Worm (Caenorhabditis elegans): Measurements from ENCODE around the gene sri-78.

The sri-78 gene

ce11 chrII:3206423-3206989 is 21.5 kb downstream of the sri-78 start, which contains the start of the genes ZC239.20 and ZC239.21:
Gene ZC239.20 (minus strand): TSS chrII:3206523.
Gene ZC239.21 (plus strand): TSS chrII:3206939.
- TF ChIP-seq lin-13 (tag; optimal IDR thresholded peaks at IDR 0.05) (no peak), ham-2 (GFP tag; optimal IDR thresholded peaks at IDR 0.05) (no peak), elt-3 (tag; optimal IDR thresholded peaks at IDR 0.05) (no peak), mep-1 (tag; optimal IDR thresholded peaks at IDR 0.05) (no peak), sem-2 (GFP tag; optimal IDR thresholded peaks at IDR 0.05) (no peak), mab-5 (tag; optimal IDR thresholded peaks at IDR 0.05) (no peak), nhr-76 (tag; optimal IDR thresholded peaks at IDR 0.05) (no peak), snpc-4 (tag; optimal IDR thresholded peaks at IDR 0.05) (no peak), ceh-83 (GFP tag; optimal IDR thresholded peaks at IDR 0.05) (no peak), nhr-12 (tag; optimal IDR thresholded peaks at IDR 0.05) (no peak), bed-3 (GFP tag; optimal IDR thresholded peaks at IDR 0.05) (no peak), M03D4.4 (tag; optimal IDR thresholded peaks at IDR 0.05) (no peak), nhr-237 (tag; optimal IDR thresholded peaks at IDR 0.05) (no peak), lsy-2 (tag; optimal IDR thresholded peaks at IDR 0.05) (no peak), ces-1 (GFP tag; optimal IDR thresholded peaks at IDR 0.05) (no peak)

- TF ChIP-seq ham-2 (GFP tag; optimal IDR thresholded peaks at IDR 0.05) (no peak), mep-1 (tag; optimal IDR thresholded peaks at IDR 0.05) (no peak), mls-2 (tag; optimal IDR thresholded peaks at IDR 0.05) (no peak), zip-8 (tag; optimal IDR thresholded peaks at IDR 0.05) (no peak), unc-39 (tag; optimal IDR thresholded peaks at IDR 0.05) (no peak), nhr-237 (tag; optimal IDR thresholded peaks at IDR 0.05) (no peak)
These were observed 23.7 kb downstream of the sri-78 start, which contains the start of gene sdz-35 for ce11 chrII:3208679-3209078. Gene sdz-35 (minus strand): TSS chrII:3208779.

ce11 chrII:3209251-3209650 is 24.3 kb downstream of the sri-78 start, which contains the start of gene ZC239.6:
Gene ZC239.6 (plus strand): TSS chrII:3209631.
- TF ChIP-seq nhr-2 (tag; optimal IDR thresholded peaks at IDR 0.05), result no peak
- TF ChIP-seq nhr-76 (tag; optimal IDR thresholded peaks at IDR 0.05), result no peak
- TF ChIP-seq ceh-83 (GFP tag; optimal IDR thresholded peaks at IDR 0.05), result no peak
- TF ChIP-seq M03D4.4 (tag; optimal IDR thresholded peaks at IDR 0.05), result no peak
- TF ChIP-seq bed-3 (GFP tag; optimal IDR thresholded peaks at IDR 0.05), result no peak
- no peak for TF ChIP-seq mab-5 (tag; optimal IDR thresholded peaks at IDR 0.05)
- no peak for TF ChIP-seq tbx-8 (GFP tag; optimal IDR thresholded peaks at IDR 0.05)
- no peak for TF ChIP-seq unc-62 (GFP tag; optimal IDR thresholded peaks at IDR 0.05)
- TF ChIP-seq mls-2 (tag; optimal IDR thresholded peaks at IDR 0.05), result no peak
- no peak for TF ChIP-seq elt-1 (tag; optimal IDR thresholded peaks at IDR 0.05; ENCODE audit: borderline replicate concordance, insufficient read depth)
- no peak for TF ChIP-seq lin-32 (GFP tag; optimal IDR thresholded peaks at IDR 0.05)
- TF ChIP-seq sptf-1 (tag; optimal IDR thresholded peaks at IDR 0.05), result no peak
- TF ChIP-seq ceh-43 (GFP tag; optimal IDR thresholded peaks at IDR 0.05), result no peak
- no peak for TF ChIP-seq hlh-1 (tag; optimal IDR thresholded peaks at IDR 0.05)
- TF ChIP-seq blmp-1 (tag; optimal IDR thresholded peaks at IDR 0.05), result no peak
- no peak for TF ChIP-seq ztf-11 (tag; optimal IDR thresholded peaks at IDR 0.05)
- TF ChIP-seq ham-2 (GFP tag; optimal IDR thresholded peaks at IDR 0.05), result no peak

ce11 chrII:3210365-3210764 is 25.4 kb downstream of the sri-78 start, which contains the start of gene ZC239.5:
Gene ZC239.5 (plus strand): TSS chrII:3210665.
- no peak for TF ChIP-seq lin-32 (GFP tag; optimal IDR thresholded peaks at IDR 0.05)
- TF ChIP-seq nhr-237 (tag; optimal IDR thresholded peaks at IDR 0.05), result no peak
- TF ChIP-seq nhr-28 (tag; optimal IDR thresholded peaks at IDR 0.05), result no peak
- no peak for TF ChIP-seq tbx-8 (GFP tag; optimal IDR thresholded peaks at IDR 0.05)
- no peak for TF ChIP-seq pha-4 (tag; optimal IDR thresholded peaks at IDR 0.05)
- TF ChIP-seq elt-3 (tag; optimal IDR thresholded peaks at IDR 0.05), result no peak
- TF ChIP-seq blmp-1 (tag; optimal IDR thresholded peaks at IDR 0.05), result no peak
- TF ChIP-seq unc-62 (GFP tag; optimal IDR thresholded peaks at IDR 0.05), result no peak
- TF ChIP-seq nhr-2 (tag; optimal IDR thresholded peaks at IDR 0.05), result no peak
- no peak for TF ChIP-seq ztf-11 (tag; optimal IDR thresholded peaks at IDR 0.05)
- TF ChIP-seq hlh-1 (tag; optimal IDR thresholded peaks at IDR 0.05), result no peak
- no peak for TF ChIP-seq ceh-43 (GFP tag; optimal IDR thresholded peaks at IDR 0.05)

ce11 chrII:3213898-3214297 is 28.9 kb downstream of the sri-78 start, which contains the start of gene ZC239.4:
Gene ZC239.4 (plus strand): TSS chrII:3214198.
- TF ChIP-seq unc-120 (tag; optimal IDR thresholded peaks at IDR 0.05; ENCODE audit: poor library complexity, severe bottlenecking) (no peak), unc-39 (tag; optimal IDR thresholded peaks at IDR 0.05) (no peak), drap-1 (GFP tag; optimal IDR thresholded peaks at IDR 0.05) (no peak), M03D4.4 (tag; optimal IDR thresholded peaks at IDR 0.05) (no peak), nhr-76 (tag; optimal IDR thresholded peaks at IDR 0.05) (no peak), lin-32 (GFP tag; optimal IDR thresholded peaks at IDR 0.05) (no peak), pha-4 (tag; optimal IDR thresholded peaks at IDR 0.05) (no peak), mls-2 (tag; optimal IDR thresholded peaks at IDR 0.05) (no peak), sem-2 (GFP tag; optimal IDR thresholded peaks at IDR 0.05) (no peak), elt-3 (tag; optimal IDR thresholded peaks at IDR 0.05) (no peak), ces-1 (GFP tag; optimal IDR thresholded peaks at IDR 0.05) (no peak), ceh-83 (GFP tag; optimal IDR thresholded peaks at IDR 0.05) (no peak)

All from whole organism, mixed stage, embryonic.